Worm (Caenorhabditis elegans): Measurements from ENCODE around the gene mif-4.

ce11 chrIV:6337353-6337752 is 1.6 kb upstream of the mif-4 start, which contains the start of gene ipla-6:
- TF ChIP-seq fkh-10 (GFP tag; optimal IDR thresholded peaks at IDR 0.05) (no peak), lin-39 (tag; optimal IDR thresholded peaks at IDR 0.05) (no peak)

All from whole organism, L1 larva.